Fruit fly (Drosophila melanogaster): ENCODE data around the gene Nmdar1.

DNA sequence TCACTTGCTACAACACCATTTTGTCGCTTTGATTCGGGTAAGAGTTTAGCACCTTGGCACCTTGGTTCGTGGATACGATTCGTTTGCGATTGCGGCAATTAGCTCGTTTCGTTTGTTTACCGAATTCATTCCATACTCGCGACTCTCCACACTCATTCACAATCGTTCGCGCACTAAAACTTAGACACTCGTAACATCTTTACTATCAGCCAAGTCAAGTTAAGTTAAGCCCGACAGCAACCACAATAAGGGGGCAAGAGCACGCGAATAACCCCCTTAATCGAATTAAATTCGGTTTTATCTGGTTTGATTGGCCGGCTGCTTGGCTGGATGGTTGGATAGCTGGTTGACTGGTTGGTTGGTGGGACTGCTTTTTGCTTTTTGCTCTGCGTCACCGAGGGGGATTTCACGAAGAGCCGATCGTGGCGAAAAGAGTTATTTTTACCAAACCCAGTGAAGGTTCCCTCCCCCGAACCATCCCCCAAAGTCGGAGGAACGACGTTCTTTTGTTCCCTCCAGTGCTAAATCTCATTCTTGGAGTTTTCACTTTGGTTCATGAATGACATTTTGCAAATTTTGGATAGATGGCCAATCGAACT lies 19.2 kb downstream of the Nmdar1 start:
- TF ChIP-seq CG10348 (GFP tag; IDR thresholded peaks at IDR 0.05) = no peak
- TF ChIP-seq gl (tag; optimal IDR thresholded peaks at IDR 0.05) = no peak
- TF ChIP-seq CG14655 (GFP tag; optimal IDR thresholded peaks at IDR 0.05) = no peak
- TF ChIP-seq CG8301 (tag; optimal IDR thresholded peaks at IDR 0.05) = no peak
- no peak for TF ChIP-seq EcR (GFP tag; optimal IDR thresholded peaks at IDR 0.05)

All from whole organism, pupa.